Worm (Caenorhabditis elegans) whole organism, early embryonic: ENCODE results near the gene eif-3.D.

Source experiments
- B0310.2 ChIP-seq: sonication (generic microtip); optimal IDR thresholded peaks from 2 replicates; lab custom pipeline; 2016; ENCODE audit warnings: mild to moderate bottlenecking, missing genetic modification characterization, missing compliant biosample characterization
- F13C5.2 ChIP-seq: sonication (generic microtip); optimal IDR thresholded peaks from 2 replicates; lab custom pipeline; 2017; ENCODE audit warnings: mild to moderate bottlenecking, missing genetic modification characterization, inconsistent platforms, missing compliant biosample characterization
- aly-1 ChIP-seq: sonication (generic microtip); optimal IDR thresholded peaks from 2 replicates; lab custom pipeline; 2016; ENCODE audit warnings: missing genetic modification characterization, missing compliant biosample characterization
- ama-1 ChIP-seq: fragments of 150-350 bp; optimal IDR thresholded peaks from 2 replicates; lab custom pipeline; 2014
- ceh-13 ChIP-seq: fragments of 200-800 bp; sonication (Bioruptor generic); optimal IDR thresholded peaks from 2 replicates; lab custom pipeline; 2018; ENCODE audit warnings: mild to moderate bottlenecking, missing genetic modification characterization, missing compliant biosample characterization
- ceh-36 ChIP-seq: sonication (generic microtip); optimal IDR thresholded peaks from 2 replicates; lab custom pipeline; 2016; ENCODE audit warnings: missing genetic modification characterization, inconsistent platforms, missing compliant biosample characterization
- ets-7 ChIP-seq: sonication (generic microtip); optimal IDR thresholded peaks from 2 replicates; lab custom pipeline; 2016; ENCODE audit warnings: missing genotype, missing genetic modification characterization, missing compliant biosample characterization
- flt-1 ChIP-seq: fragments of 200-800 bp; sonication (Bioruptor generic); IDR thresholded peaks from 2 replicates; pipeline ENCODE4 v1.3.6; 2022; ENCODE audit warnings: missing genetic modification characterization, missing compliant biosample characterization
- hmbx-1 ChIP-seq: sonication (generic microtip); optimal IDR thresholded peaks from 2 replicates; lab custom pipeline; 2016; ENCODE audit warnings: mild to moderate bottlenecking, missing genetic modification characterization, missing compliant biosample characterization
- hmg-4 ChIP-seq: fragments of 200-800 bp; sonication (Bioruptor generic); optimal IDR thresholded peaks from 2 replicates; lab custom pipeline; 2018; ENCODE audit warnings: mild to moderate bottlenecking, missing genetic modification characterization, missing compliant biosample characterization
- hnd-1 ChIP-seq: sonication (generic microtip); optimal IDR thresholded peaks from 2 replicates; lab custom pipeline; 2016; ENCODE audit warnings: missing genetic modification characterization, missing compliant biosample characterization
- pes-1 ChIP-seq: fragments of 200-800 bp; sonication (Bioruptor generic); IDR thresholded peaks from 2 replicates; pipeline ENCODE4 v1.3.6; 2022; ENCODE audit warnings: missing genetic modification reagents, missing genetic modification characterization, missing compliant biosample characterization
- scrt-1 ChIP-seq: fragments of 200-800 bp; sonication (Bioruptor generic); IDR thresholded peaks from 2 replicates; pipeline ENCODE4 v1.3.6; 2022; ENCODE audit warnings: missing genetic modification characterization, missing compliant biosample characterization
- sea-1 ChIP-seq: fragments of 200-800 bp; sonication (Bioruptor generic); conservative IDR thresholded peaks from 2 replicates; pipeline ENCODE4 v1.3.6; 2022; ENCODE audit warnings: missing genetic modification characterization, missing compliant biosample characterization
- tbx-11 ChIP-seq: fragments of 200-800 bp; sonication (Bioruptor generic); IDR thresholded peaks from 2 replicates; pipeline ENCODE4 v1.3.6; 2022; ENCODE audit warnings: missing genetic modification characterization, missing compliant biosample characterization
- tbx-37 ChIP-seq: fragments of 200-800 bp; sonication (Bioruptor generic); conservative IDR thresholded peaks from 2 replicates; pipeline ENCODE4 v1.3.6; 2022; ENCODE audit warnings: missing genetic modification reagents, missing genetic modification characterization, missing compliant biosample characterization
- tra-4 ChIP-seq: sonication (generic microtip); optimal IDR thresholded peaks from 2 replicates; lab custom pipeline; 2017; ENCODE audit warnings: missing genetic modification characterization, missing compliant biosample characterization

The eif-3.D gene

ce11 chrIII:8973163-8973562, 1.8 kb upstream of the eif-3.D start:
- TF ChIP-seq hnd-1 (tag; lab: Kevin White, UChicago) (no peak), B0310.2 (no peak), hmg-4 (GFP tag; lab: Kevin White, UChicago) (no peak), F13C5.2 (tag; lab: Kevin White, UChicago) (no peak), ceh-13 (no peak), sea-1 (GFP tag; lab: Robert Waterston, UW) (no peak), tbx-11 (GFP tag; lab: Robert Waterston, UW) (no peak)

- TF ChIP-seq tra-4 (tag; lab: Kevin White, UChicago) (no peak), pes-1 (GFP tag; lab: Robert Waterston, UW) (no peak), tbx-37 (GFP tag; lab: Robert Waterston, UW) (peak; percentile 53; the same call in 1 of the 2 replicates), aly-1 (no peak), ama-1 (lab: Kevin White, UChicago) (no peak), hmbx-1 (tag; lab: Kevin White, UChicago) (no peak), flt-1 (no peak), F13C5.2 (tag; lab: Kevin White, UChicago) (no peak)
These were observed 3.7 kb downstream of the eif-3.D start, which contains the start of the genes bud-13 and rpap-2 for ce11 chrIII:8967639-8968038. TSS of gene bud-13 (minus strand) at chrIII:8967727. TSS of gene rpap-2 (plus strand) at chrIII:8967967.

- TF ChIP-seq hmbx-1 (tag; lab: Kevin White, UChicago): no peak
- no peak for TF ChIP-seq flt-1
- TF ChIP-seq ets-7: no peak
- no peak for TF ChIP-seq ama-1 (lab: Kevin White, UChicago)
- TF ChIP-seq aly-1: peak; percentile 16
- no peak for TF ChIP-seq tbx-11 (GFP tag; lab: Robert Waterston, UW)
- no peak for TF ChIP-seq hmg-4 (GFP tag; lab: Kevin White, UChicago)
- no peak for TF ChIP-seq tra-4 (tag; lab: Kevin White, UChicago)
These were observed 6.6 kb downstream of the eif-3.D start for ce11 chrIII:8964684-8965283.

ce11 chrIII:8962475-8962874, 8.9 kb downstream of the eif-3.D start:
- no peak for TF ChIP-seq ama-1 (lab: Kevin White, UChicago)
- no peak for TF ChIP-seq B0310.2
- no peak for TF ChIP-seq flt-1
- TF ChIP-seq hmbx-1 (tag; lab: Kevin White, UChicago): no peak
- TF ChIP-seq ets-7: no peak
- TF ChIP-seq hnd-1 (tag; lab: Kevin White, UChicago): no peak
- TF ChIP-seq aly-1: no peak
- TF ChIP-seq hmg-4 (GFP tag; lab: Kevin White, UChicago): no peak
- no peak for TF ChIP-seq ceh-13
- TF ChIP-seq pes-1 (GFP tag; lab: Robert Waterston, UW): no peak

ce11 chrIII:8961993-8962392, 9.4 kb downstream of the eif-3.D start, which contains the start of gene grl-25:
TSS of gene grl-25 (plus strand) at chrIII:8962293.
- TF ChIP-seq ceh-13: no peak
- TF ChIP-seq hnd-1 (tag; lab: Kevin White, UChicago): no peak
- TF ChIP-seq ets-7: no peak
- no peak for TF ChIP-seq tbx-11 (GFP tag; lab: Robert Waterston, UW)
- TF ChIP-seq hmg-4 (GFP tag; lab: Kevin White, UChicago): no peak
- no peak for TF ChIP-seq tbx-37 (GFP tag; lab: Robert Waterston, UW)
- TF ChIP-seq tra-4 (tag; lab: Kevin White, UChicago): no peak
- no peak for TF ChIP-seq hmbx-1 (tag; lab: Kevin White, UChicago)
- no peak for TF ChIP-seq flt-1
- no peak for TF ChIP-seq ceh-36 (tag; lab: Kevin White, UChicago)
- no peak for TF ChIP-seq aly-1

- TF ChIP-seq hnd-1 (tag; lab: Kevin White, UChicago) (no peak), aly-1 (no peak), hmbx-1 (tag; lab: Kevin White, UChicago) (no peak), ceh-36 (tag; lab: Kevin White, UChicago) (no peak), flt-1 (no peak), sea-1 (GFP tag; lab: Robert Waterston, UW) (no peak), ama-1 (lab: Kevin White, UChicago) (no peak), ceh-13 (no peak), tbx-37 (GFP tag; lab: Robert Waterston, UW) (no peak), B0310.2 (no peak), F13C5.2 (tag; lab: Kevin White, UChicago) (no peak), tra-4 (tag; lab: Kevin White, UChicago) (no peak), hmg-4 (GFP tag; lab: Kevin White, UChicago) (no peak), ets-7 (no peak), tbx-11 (GFP tag; lab: Robert Waterston, UW) (no peak), pes-1 (GFP tag; lab: Robert Waterston, UW) (no peak)
These were observed 10.7 kb downstream of the eif-3.D start, which contains the start of gene ZK643.6 for ce11 chrIII:8960664-8961063. TSS of gene ZK643.6 (minus strand) at chrIII:8960764.

- TF ChIP-seq sea-1 (GFP tag; lab: Robert Waterston, UW) (no peak), tbx-11 (GFP tag; lab: Robert Waterston, UW) (no peak), hnd-1 (tag; lab: Kevin White, UChicago) (no peak), pes-1 (GFP tag; lab: Robert Waterston, UW) (no peak), aly-1 (no peak), B0310.2 (no peak), ama-1 (lab: Kevin White, UChicago) (no peak), flt-1 (no peak), hmbx-1 (tag; lab: Kevin White, UChicago) (no peak), ceh-36 (tag; lab: Kevin White, UChicago) (no peak), ets-7 (no peak), F13C5.2 (tag; lab: Kevin White, UChicago) (no peak), scrt-1 (GFP tag; lab: Robert Waterston, UW) (no peak), hmg-4 (GFP tag; lab: Kevin White, UChicago) (no peak), tra-4 (tag; lab: Kevin White, UChicago) (no peak), ceh-13 (no peak)
These were observed 15.2 kb downstream of the eif-3.D start, which contains the start of the genes ZK643.5 and ZK643.2 for ce11 chrIII:8956146-8956646. TSS of gene ZK643.5 (minus strand) at chrIII:8956196. TSS of gene ZK643.2 (plus strand) at chrIII:8956540.
